Fruit fly (Drosophila melanogaster) whole organism, pupa: ENCODE measurements around the gene Cnot4.

Experiments
- CG10348 ChIP-seq: fragments of 200-800 bp; sonication (Bioruptor generic); IDR thresholded peaks from 2 replicates; pipeline ENCODE4 v1.3.6; 2022; ENCODE audit warnings: missing biosample characterization, missing genetic modification characterization
- CG12605 ChIP-seq: fragments of 200-800 bp; sonication (Bioruptor generic); IDR thresholded peaks from 2 replicates; pipeline ENCODE4 v1.3.6; 2022; ENCODE audit warnings: missing biosample characterization, missing genetic modification characterization
- CG13204 ChIP-seq: fragments of 200-800 bp; sonication (Bioruptor generic); optimal IDR thresholded peaks from 2 replicates; lab custom pipeline; 2018; ENCODE audit warnings: missing biosample characterization, mild to moderate bottlenecking, missing genetic modification characterization, moderate library complexity
- CG14655 ChIP-seq: fragments of 200-800 bp; sonication (Bioruptor generic); optimal IDR thresholded peaks from 3 replicates; lab custom pipeline; 2017; ENCODE audit warnings: mild to moderate bottlenecking, missing biosample characterization, missing genetic modification reagents, missing genetic modification characterization
- CG15710 ChIP-seq: fragments of 200-800 bp; sonication (Bioruptor generic); optimal IDR thresholded peaks from 2 replicates; lab custom pipeline; 2018; ENCODE audit warnings: missing biosample characterization, mild to moderate bottlenecking, missing genetic modification characterization, moderate library complexity
- CG17806 ChIP-seq: fragments of 200-800 bp; sonication (Bioruptor generic); optimal IDR thresholded peaks from 2 replicates; lab custom pipeline; 2018; ENCODE audit warnings: missing biosample characterization, mild to moderate bottlenecking, missing genetic modification characterization, moderate library complexity
- CG32121 ChIP-seq: fragments of 200-800 bp; sonication (Bioruptor generic); IDR thresholded peaks from 2 replicates; pipeline ENCODE4 v1.3.6; 2022; ENCODE audit warnings: missing biosample characterization, missing genetic modification characterization
- CG34367 ChIP-seq: fragments of 200-800 bp; sonication (Bioruptor generic); optimal IDR thresholded peaks from 2 replicates; lab custom pipeline; 2018; ENCODE audit warnings: missing biosample characterization, mild to moderate bottlenecking, missing genetic modification characterization
- CG4496 ChIP-seq: fragments of 200-800 bp; sonication (Bioruptor generic); IDR thresholded peaks from 3 replicates; pipeline ENCODE4 v1.3.6; 2022; ENCODE audit warnings: missing biosample characterization, missing genetic modification characterization
- CG8159 ChIP-seq: fragments of 200-800 bp; sonication (Bioruptor generic); optimal IDR thresholded peaks from 3 replicates; lab custom pipeline; 2018; ENCODE audit warnings: missing biosample characterization, mild to moderate bottlenecking, missing genetic modification characterization, moderate library complexity
- CG8301 ChIP-seq: fragments of 200-800 bp; sonication (Bioruptor generic); optimal IDR thresholded peaks from 2 replicates; lab custom pipeline; 2018; ENCODE audit warnings: missing biosample characterization, mild to moderate bottlenecking, missing genetic modification characterization
- CG9948 ChIP-seq: fragments of 200-800 bp; sonication (Bioruptor generic); optimal IDR thresholded peaks from 2 replicates; lab custom pipeline; 2018; ENCODE audit warnings: missing biosample characterization, mild to moderate bottlenecking, missing genetic modification characterization, moderate library complexity
- D1 ChIP-seq: fragments of 200-800 bp; sonication (Bioruptor generic); optimal IDR thresholded peaks from 2 replicates; lab custom pipeline; 2018; ENCODE audit warnings: missing biosample characterization, mild to moderate bottlenecking, missing genetic modification characterization, moderate library complexity
- EcR ChIP-seq: fragments of 200-800 bp; sonication (Bioruptor generic); optimal IDR thresholded peaks from 3 replicates; lab custom pipeline; 2019; ENCODE audit warnings: missing biosample characterization, missing genetic modification characterization, mild to moderate bottlenecking, moderate library complexity, missing genetic modification reagents
- Ets98B ChIP-seq: fragments of 200-800 bp; sonication (Bioruptor generic); IDR thresholded peaks from 2 replicates; pipeline ENCODE4 v1.3.6; 2022; ENCODE audit warnings: missing biosample characterization, missing genetic modification characterization
- Pif1A ChIP-seq: fragments of 200-800 bp; sonication (Bioruptor generic); optimal IDR thresholded peaks from 3 replicates; lab custom pipeline; 2016; ENCODE audit warnings: missing biosample characterization, missing genetic modification characterization
- Pif1B ChIP-seq: fragments of 200-800 bp; sonication (Bioruptor generic); optimal IDR thresholded peaks from 3 replicates; lab custom pipeline; 2016; ENCODE audit warnings: missing biosample characterization, missing genetic modification characterization
- Snoo ChIP-seq: fragments of 200-800 bp; sonication (Bioruptor generic); optimal IDR thresholded peaks from 3 replicates; lab custom pipeline; 2017; ENCODE audit warnings: missing biosample characterization, mild to moderate bottlenecking, missing genetic modification characterization, inconsistent platforms
- fd96Ca ChIP-seq: fragments of 200-800 bp; sonication (Bioruptor generic); IDR thresholded peaks from 3 replicates; pipeline ENCODE4 v1.3.6; 2022; ENCODE audit warnings: missing biosample characterization, missing genetic modification characterization
- gl ChIP-seq: fragments of 200-800 bp; sonication (Bioruptor generic); optimal IDR thresholded peaks from 2 replicates; lab custom pipeline; 2018; ENCODE audit warnings: missing biosample characterization, mild to moderate bottlenecking, missing genetic modification characterization
- rn ChIP-seq: fragments of 200-800 bp; sonication (Bioruptor generic); IDR thresholded peaks from 2 replicates; pipeline ENCODE4 v1.3.6; 2022; ENCODE audit warnings: missing biosample characterization, missing genetic modification characterization

The Cnot4 gene

DNA sequence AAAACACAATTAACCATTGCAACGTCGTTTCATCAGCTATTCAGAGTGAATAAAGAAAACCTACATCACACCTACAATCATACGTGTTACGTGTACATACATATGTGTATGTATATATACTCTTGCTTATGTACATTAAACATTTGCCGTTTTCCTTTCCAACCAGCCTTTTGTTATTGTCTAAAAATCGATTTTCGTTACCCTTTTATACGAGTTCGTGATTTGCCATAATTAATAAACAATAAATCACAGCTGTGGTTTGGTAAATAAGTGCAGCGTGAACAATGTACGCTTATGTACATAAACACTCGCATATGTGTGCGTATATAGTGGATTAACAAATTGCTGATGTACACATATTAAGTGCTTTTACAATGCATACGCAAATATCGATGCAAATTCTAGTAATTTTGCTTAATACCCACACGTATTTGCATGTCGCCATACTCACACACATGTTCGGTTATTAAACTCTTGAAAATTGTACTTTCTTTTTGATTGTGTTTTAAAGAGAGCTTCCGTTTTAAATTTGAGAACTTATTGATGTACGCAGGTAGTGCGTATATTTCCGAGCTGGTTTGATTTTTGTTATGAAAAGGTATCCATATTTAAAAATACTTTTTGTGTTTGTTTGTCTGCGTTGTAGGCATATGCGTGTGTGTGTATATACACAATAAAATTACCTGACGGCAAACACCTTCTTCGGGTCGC, 516 bp downstream of the Cnot4 start:
- no peak for TF ChIP-seq CG14655 (GFP tag; lab: Kevin White, UChicago)
- TF ChIP-seq CG9948 (tag; lab: Kevin White, UChicago), result no peak
- TF ChIP-seq Pif1B, result peak; percentile 28
- TF ChIP-seq CG34367 (tag; lab: Kevin White, UChicago), result no peak
- no peak for TF ChIP-seq CG8301 (tag; lab: Kevin White, UChicago)
- peak; percentile 41 for TF ChIP-seq EcR
- TF ChIP-seq fd96Ca (GFP tag; lab: Robert Waterston, UW), result no peak
- TF ChIP-seq CG13204 (GFP tag; lab: Kevin White, UChicago), result no peak
- no peak for TF ChIP-seq CG32121 (GFP tag; lab: Robert Waterston, UW)
- TF ChIP-seq CG10348 (GFP tag; lab: Robert Waterston, UW), result no peak
- TF ChIP-seq Snoo (tag; lab: Kevin White, UChicago), result no peak
- no peak for TF ChIP-seq Ets98B

DNA sequence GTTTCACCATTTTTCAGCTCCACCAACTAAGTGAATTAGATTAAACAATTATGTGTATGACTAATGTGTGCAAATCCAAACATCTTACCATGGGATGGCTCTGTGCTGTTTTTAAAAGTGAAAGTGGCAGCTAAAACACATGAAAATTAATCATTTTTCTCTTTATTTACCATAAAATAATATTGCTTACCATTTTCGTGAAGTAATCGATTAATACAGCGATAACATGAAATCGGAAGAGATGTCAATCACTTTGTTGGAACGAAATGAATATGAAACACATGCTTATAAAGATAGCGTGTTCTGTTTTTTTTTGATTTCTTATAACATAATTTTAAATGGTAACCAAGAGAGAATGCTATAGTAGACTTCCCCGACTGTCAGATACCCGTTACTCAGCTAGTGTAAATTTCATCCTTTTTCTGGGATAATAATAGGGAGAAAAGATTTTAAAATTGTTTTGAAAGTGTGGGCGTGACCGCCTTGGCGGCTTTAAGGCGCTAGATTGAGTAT, 7.3 kb downstream of the Cnot4 start:
- TF ChIP-seq Ets98B, result no peak
- TF ChIP-seq CG14655 (GFP tag; lab: Kevin White, UChicago), result no peak
- no peak for TF ChIP-seq CG32121 (GFP tag; lab: Robert Waterston, UW)
- TF ChIP-seq CG34367 (tag; lab: Kevin White, UChicago), result no peak
- TF ChIP-seq CG8159, result no peak
- TF ChIP-seq CG15710, result no peak
- TF ChIP-seq D1 (tag; lab: Kevin White, UChicago), result no peak

DNA sequence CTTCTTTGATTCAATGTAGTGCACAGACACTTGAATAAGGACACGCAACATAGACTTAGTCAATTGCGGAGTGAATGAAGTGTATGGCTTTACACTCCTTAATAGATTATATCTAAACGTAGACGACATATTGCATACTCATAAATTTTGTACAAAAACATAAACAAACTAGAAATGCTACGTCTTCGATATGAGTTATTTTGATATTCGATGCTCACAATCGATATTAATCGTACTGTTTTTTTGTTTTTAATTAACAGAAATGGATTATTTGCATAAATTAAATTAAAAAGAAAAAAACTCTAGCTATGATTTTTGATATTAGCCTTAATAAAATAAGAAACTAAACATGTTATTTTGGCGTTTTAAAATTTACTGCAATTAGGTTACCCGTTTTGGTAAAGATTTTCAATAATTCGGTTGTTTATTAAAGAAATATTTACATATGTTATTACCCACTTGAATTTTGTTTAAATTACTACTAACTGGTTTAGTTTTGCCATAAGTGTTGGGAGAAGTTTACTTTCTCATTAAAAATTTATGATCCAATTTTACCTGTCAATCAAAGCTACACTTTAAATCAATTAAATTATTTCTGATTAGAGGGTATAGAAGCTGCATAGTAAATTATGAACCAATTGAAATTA, 8.6 kb downstream of the Cnot4 start, which contains the start of the genes CG17768, LSm-4 and Ir31a:
TSS of gene CG17768 (minus strand) at position 196 of the 647 bp plus-strand sequence.
TSS of gene LSm-4 (minus strand) at position 196 of the 647 bp plus-strand sequence.
TSS of gene Ir31a (plus strand) at position 558 of the 647 bp plus-strand sequence.
- TF ChIP-seq CG10348 (GFP tag; lab: Robert Waterston, UW) (no peak), Pif1A (no peak), Snoo (tag; lab: Kevin White, UChicago) (no peak), CG32121 (GFP tag; lab: Robert Waterston, UW) (no peak), fd96Ca (GFP tag; lab: Robert Waterston, UW) (no peak), CG8159 (no peak), CG14655 (GFP tag; lab: Kevin White, UChicago) (no peak), CG12605 (GFP tag; lab: Robert Waterston, UW) (no peak), CG34367 (tag; lab: Kevin White, UChicago) (no peak), CG13204 (GFP tag; lab: Kevin White, UChicago) (no peak), CG8301 (tag; lab: Kevin White, UChicago) (no peak), CG15710 (no peak), Ets98B (no peak)

DNA sequence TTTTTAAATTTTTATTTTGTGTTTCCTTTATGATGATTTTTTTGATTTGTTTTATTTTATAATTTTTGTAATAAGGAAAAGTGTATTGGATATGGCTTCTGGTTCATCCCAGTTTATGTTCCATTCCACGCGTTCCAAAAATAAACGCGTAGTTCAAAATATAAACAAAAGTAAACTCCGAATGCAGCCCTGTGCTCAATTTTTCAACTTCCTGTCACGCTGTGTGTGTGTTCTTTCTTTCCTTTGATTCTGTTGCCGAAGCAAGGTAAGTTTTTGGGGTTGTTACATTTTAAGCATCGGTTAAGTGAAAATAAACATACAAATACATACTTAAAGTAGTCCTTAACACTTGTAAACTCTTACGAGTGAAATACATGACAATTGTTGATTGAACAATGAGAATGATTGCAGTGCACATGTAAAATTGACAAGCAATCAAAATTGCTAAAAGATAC, 11.6 kb downstream of the Cnot4 start, which contains the start of the genes Ip259 and RpS27A:
TSS of gene Ip259 (plus strand) at position 231 of the 455 bp plus-strand sequence.
TSS of gene RpS27A (plus strand) at position 231 of the 455 bp plus-strand sequence.
- TF ChIP-seq Snoo (tag; lab: Kevin White, UChicago) (peak; percentile 85), gl (tag; lab: Kevin White, UChicago) (peak; percentile 52), Pif1B (no peak), D1 (tag; lab: Kevin White, UChicago) (no peak), EcR (no peak), CG32121 (GFP tag; lab: Robert Waterston, UW) (peak; percentile 50; the same call in 1 of the 2 replicates), CG17806 (tag; lab: Kevin White, UChicago) (peak; percentile 20), rn (GFP tag; lab: Robert Waterston, UW) (no peak), CG8159 (no peak), Ets98B (no peak), CG12605 (GFP tag; lab: Robert Waterston, UW) (no peak), CG15710 (peak; percentile 62), CG8301 (tag; lab: Kevin White, UChicago) (no peak), CG13204 (GFP tag; lab: Kevin White, UChicago) (no peak), Pif1A (no peak), CG10348 (GFP tag; lab: Robert Waterston, UW) (no peak), CG14655 (GFP tag; lab: Kevin White, UChicago) (no peak), fd96Ca (GFP tag; lab: Robert Waterston, UW) (no peak), CG9948 (tag; lab: Kevin White, UChicago) (no peak), CG34367 (tag; lab: Kevin White, UChicago) (peak; percentile 67), CG4496 (peak; percentile 83; the same call in 2 of the 3 replicates)

DNA sequence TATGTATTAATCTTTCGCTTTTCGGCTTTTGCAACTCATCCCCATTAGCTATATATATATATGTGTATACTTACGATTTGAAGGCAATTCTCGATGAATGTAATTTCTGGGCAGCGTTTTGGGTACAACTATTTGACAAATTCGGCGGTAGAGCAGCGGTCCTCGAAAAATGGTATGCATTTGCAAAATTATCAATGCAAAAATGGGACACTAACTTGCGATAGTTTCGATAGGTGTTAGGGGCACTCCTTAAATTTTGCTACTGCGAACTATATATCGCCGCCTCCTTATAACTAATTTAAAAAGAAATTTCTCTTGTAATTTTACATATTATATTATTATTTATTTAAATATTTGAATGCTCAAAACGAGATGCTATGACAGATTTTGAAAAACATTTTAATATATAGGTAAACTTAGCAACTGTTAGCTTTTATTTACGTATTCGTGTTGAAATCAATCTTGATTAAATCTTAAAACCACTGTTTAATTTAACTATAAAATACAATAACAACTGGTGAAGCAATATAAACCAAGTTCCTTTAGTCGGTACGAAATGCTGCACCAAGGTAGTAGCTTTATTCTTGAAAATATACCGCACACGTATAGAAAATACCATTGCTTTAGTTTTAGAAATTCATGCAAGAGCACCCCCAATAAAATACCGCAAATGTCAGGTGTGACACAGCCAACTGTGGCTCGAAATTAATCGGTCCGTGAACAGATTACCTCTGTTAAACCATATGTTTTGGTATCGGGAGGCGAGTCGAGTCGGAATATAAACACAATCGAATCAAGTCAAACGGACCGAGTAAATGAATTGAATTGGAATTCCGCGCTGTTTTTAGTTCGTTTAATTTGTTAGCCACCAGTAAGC, 17.0 kb downstream of the Cnot4 start, which contains the start of the genes CG5355 and Klp31E:
TSS of gene CG5355 (minus strand) at position 213 of the 877 bp plus-strand sequence.
TSS of gene Klp31E (plus strand) at position 767 of the 877 bp plus-strand sequence.
- no peak for TF ChIP-seq EcR
- TF ChIP-seq CG15710, result peak; percentile 73
- TF ChIP-seq Ets98B, result no peak
- TF ChIP-seq CG13204 (GFP tag; lab: Kevin White, UChicago), result no peak
- TF ChIP-seq Snoo (tag; lab: Kevin White, UChicago), result peak; percentile 58
- TF ChIP-seq CG8301 (tag; lab: Kevin White, UChicago), result no peak
- TF ChIP-seq CG17806 (tag; lab: Kevin White, UChicago), result peak; percentile 55
- TF ChIP-seq CG10348 (GFP tag; lab: Robert Waterston, UW), result no peak
- TF ChIP-seq fd96Ca (GFP tag; lab: Robert Waterston, UW), result no peak
- TF ChIP-seq CG32121 (GFP tag; lab: Robert Waterston, UW), result no peak
- no peak for TF ChIP-seq Pif1B
- TF ChIP-seq CG14655 (GFP tag; lab: Kevin White, UChicago), result no peak
- no peak for TF ChIP-seq Pif1A
- no peak for TF ChIP-seq CG4496
- TF ChIP-seq CG34367 (tag; lab: Kevin White, UChicago), result peak; percentile 54
- TF ChIP-seq rn (GFP tag; lab: Robert Waterston, UW), result no peak
- no peak for TF ChIP-seq D1 (tag; lab: Kevin White, UChicago)
- peak; percentile 60 for TF ChIP-seq CG9948 (tag; lab: Kevin White, UChicago)
- peak; percentile 78 for TF ChIP-seq CG8159
